Worm (Caenorhabditis elegans) whole organism, L4 larva: ENCODE measurements around the gene tsp-10.

Source experiments
- R02D3.7 ChIP-seq: fragments of 150-350 bp; sonication (generic microtip); optimal IDR thresholded peaks from 3 replicates; lab custom pipeline; 2014; ENCODE audit warnings: missing biosample characterization, missing genetic modification characterization
- Y105C5A.15 ChIP-seq: fragments of 200-800 bp; sonication (Bioruptor generic); IDR thresholded peaks from 2 replicates; pipeline ENCODE4 v1.3.6; 2022; ENCODE audit warnings: missing genetic modification characterization, missing compliant biosample characterization
- Y75B8A.6 ChIP-seq: fragments of 200-800 bp; sonication (Bioruptor generic); IDR thresholded peaks from 2 replicates; pipeline ENCODE4 v1.3.6; 2022; ENCODE audit warnings: missing genetic modification reagents, missing genetic modification characterization, missing compliant biosample characterization
- ZK337.2 ChIP-seq: fragments of 200-800 bp; sonication (Bioruptor generic); IDR thresholded peaks from 2 replicates; pipeline ENCODE4 v1.3.6; 2022; ENCODE audit warnings: missing genetic modification reagents, missing genetic modification characterization, missing compliant biosample characterization
- aly-2 ChIP-seq: sonication (generic microtip); optimal IDR thresholded peaks from 2 replicates; lab custom pipeline; 2018; ENCODE audit warnings: missing biosample characterization, missing genetic modification characterization
- arid-1 ChIP-seq: fragments of 200-800 bp; sonication (Bioruptor generic); conservative IDR thresholded peaks from 2 replicates; pipeline ENCODE4 v1.3.6; 2022; ENCODE audit warnings: missing genetic modification reagents, missing genetic modification characterization, missing compliant biosample characterization
- attf-4 ChIP-seq: sonication (generic microtip); optimal IDR thresholded peaks from 3 replicates; lab custom pipeline; 2017; ENCODE audit warnings: missing biosample characterization, missing genetic modification characterization
- ceh-44 ChIP-seq: fragments of 200-800 bp; sonication (Bioruptor generic); IDR thresholded peaks from 2 replicates; pipeline ENCODE4 v1.3.6; 2022; ENCODE audit warnings: missing genetic modification reagents, missing genetic modification characterization, missing compliant biosample characterization
- daf-16 ChIP-seq, 3 experiments: sonication (generic microtip); optimal IDR thresholded peaks; 2 replicates each; lab custom pipeline; 2016 to 2017; ENCODE audit warnings: missing genetic modification characterization in 3 of 3, missing genetic modification reagents in 3 of 3, mild to moderate bottlenecking in 2 of 3, missing compliant biosample characterization in 2 of 3, missing biosample characterization in 1 of 3, moderate library complexity in 1 of 3
- dmd-6 ChIP-seq: fragments of 200-800 bp; sonication (Bioruptor generic); IDR thresholded peaks from 2 replicates; pipeline ENCODE4 v1.3.6; 2022; ENCODE audit warnings: missing genetic modification reagents, missing genetic modification characterization, missing compliant biosample characterization
- dmd-8 ChIP-seq: fragments of 200-800 bp; sonication (Bioruptor generic); IDR thresholded peaks from 2 replicates; pipeline ENCODE4 v1.3.6; 2022; ENCODE audit warnings: missing genetic modification characterization, missing compliant biosample characterization
- dmd-9 ChIP-seq: fragments of 200-800 bp; sonication (Bioruptor generic); IDR thresholded peaks from 2 replicates; pipeline ENCODE4 v1.3.6; 2022; ENCODE audit warnings: missing genetic modification reagents, missing genetic modification characterization, missing compliant biosample characterization
- dve-1 ChIP-seq: sonication (generic microtip); optimal IDR thresholded peaks from 2 replicates; lab custom pipeline; 2017; ENCODE audit warnings: antibody characterized with exemption, mild to moderate bottlenecking, missing genetic modification characterization, missing compliant biosample characterization; ENCODE audit not compliant: insufficient read depth
- egl-27 ChIP-seq: sonication (generic microtip); optimal IDR thresholded peaks from 3 replicates; lab custom pipeline; 2017; ENCODE audit warnings: missing biosample characterization, missing genetic modification reagents, missing genetic modification characterization
- egl-43 ChIP-seq: fragments of 200-800 bp; sonication (Bioruptor generic); IDR thresholded peaks from 2 replicates; pipeline ENCODE4 v1.3.6; 2022; ENCODE audit warnings: missing genetic modification reagents, missing genetic modification characterization, missing compliant biosample characterization
- fkh-10 ChIP-seq: fragments of 150-350 bp; optimal IDR thresholded peaks from 2 replicates; lab custom pipeline; 2014; ENCODE audit warnings: missing biosample characterization, missing genetic modification reagents, missing genetic modification characterization
- hif-1 ChIP-seq, 2 experiments: sonication (generic microtip); optimal IDR thresholded peaks; 2 replicates each; lab custom pipeline; 2016 to 2017; ENCODE audit warnings: missing compliant biosample characterization in 2 of 2, missing genetic modification characterization in 2 of 2, missing genetic modification reagents in 2 of 2, missing genotype in 2 of 2, mild to moderate bottlenecking in 1 of 2
- hmg-1.1 ChIP-seq: fragments of 200-800 bp; sonication (Bioruptor generic); IDR thresholded peaks from 2 replicates; pipeline ENCODE4 v1.3.6; 2022; ENCODE audit warnings: missing genetic modification reagents, missing genetic modification characterization, missing compliant biosample characterization
- lin-29 ChIP-seq: fragments of 200-800 bp; sonication (Bioruptor generic); IDR thresholded peaks from 2 replicates; pipeline ENCODE4 v1.3.6; 2022; ENCODE audit warnings: missing genetic modification reagents, missing genetic modification characterization, missing compliant biosample characterization
- lin-39 ChIP-seq: fragments of 150-350 bp; optimal IDR thresholded peaks from 2 replicates; lab custom pipeline; 2014; ENCODE audit warnings: missing biosample characterization, missing genetic modification reagents, missing genetic modification characterization
- lsy-2 ChIP-seq, 2 experiments: fragments of 150-350 bp in 1 of 2; sonication (generic microtip) in 1 of 2; optimal IDR thresholded peaks; 2 replicates each; lab custom pipeline; 2014 to 2017; ENCODE audit warnings: missing biosample characterization in 2 of 2, missing genetic modification characterization in 2 of 2
- mes-2 ChIP-seq: sonication (generic microtip); optimal IDR thresholded peaks from 2 replicates; lab custom pipeline; 2016; ENCODE audit warnings: missing genotype, mild to moderate bottlenecking, missing genetic modification characterization, missing compliant biosample characterization; ENCODE audit not compliant: poor library complexity, severe bottlenecking
- mxl-3 ChIP-seq: fragments of 200-800 bp; sonication (Bioruptor generic); optimal IDR thresholded peaks from 2 replicates; lab custom pipeline; 2018; ENCODE audit warnings: mild to moderate bottlenecking, missing genetic modification characterization, missing compliant biosample characterization
- nhr-10 ChIP-seq: fragments of 150-350 bp; optimal IDR thresholded peaks from 2 replicates; lab custom pipeline; 2014; ENCODE audit warnings: missing biosample characterization, missing genetic modification characterization
- nhr-102 ChIP-seq: sonication (generic microtip); optimal IDR thresholded peaks from 2 replicates; lab custom pipeline; 2016; ENCODE audit warnings: mild to moderate bottlenecking, missing genetic modification characterization, moderate library complexity, missing compliant biosample characterization
- nhr-237 ChIP-seq: sonication (generic microtip); optimal IDR thresholded peaks from 2 replicates; lab custom pipeline; 2017; ENCODE audit warnings: missing biosample characterization, missing genetic modification characterization
- nhr-28 ChIP-seq: fragments of 150-350 bp; optimal IDR thresholded peaks from 2 replicates; lab custom pipeline; 2014; ENCODE audit warnings: missing biosample characterization, missing genetic modification characterization
- nhr-41 ChIP-seq: fragments of 200-800 bp; sonication (Bioruptor generic); IDR thresholded peaks from 2 replicates; pipeline ENCODE4 v1.3.6; 2022; ENCODE audit warnings: missing genetic modification reagents, missing genetic modification characterization, missing compliant biosample characterization
- nhr-42 ChIP-seq: fragments of 200-800 bp; sonication (Bioruptor generic); IDR thresholded peaks from 2 replicates; pipeline ENCODE4 v1.3.6; 2022; ENCODE audit warnings: missing genetic modification characterization, missing compliant biosample characterization
- nhr-48 ChIP-seq: sonication (generic microtip); optimal IDR thresholded peaks from 2 replicates; lab custom pipeline; 2016; ENCODE audit warnings: mild to moderate bottlenecking, missing genetic modification characterization, missing compliant biosample characterization
- pqm-1 ChIP-seq: sonication (generic microtip); optimal IDR thresholded peaks from 2 replicates; lab custom pipeline; 2017; ENCODE audit warnings: missing biosample characterization, missing genetic modification characterization
- sdz-12 ChIP-seq: fragments of 200-800 bp; sonication (Bioruptor generic); optimal IDR thresholded peaks from 2 replicates; lab custom pipeline; 2018; ENCODE audit warnings: mild to moderate bottlenecking, missing genetic modification characterization, missing compliant biosample characterization
- snpc-1.2 ChIP-seq: fragments of 200-800 bp; sonication (Bioruptor generic); IDR thresholded peaks from 2 replicates; pipeline ENCODE4 v1.3.6; 2022; ENCODE audit warnings: missing genetic modification reagents, missing genetic modification characterization, missing compliant biosample characterization
- spr-1 ChIP-seq: sonication (generic microtip); optimal IDR thresholded peaks from 2 replicates; lab custom pipeline; 2016; ENCODE audit warnings: mild to moderate bottlenecking, missing genetic modification characterization, missing compliant biosample characterization
- spr-3 ChIP-seq: fragments of 200-800 bp; sonication (Bioruptor generic); optimal IDR thresholded peaks from 2 replicates; lab custom pipeline; 2018; ENCODE audit warnings: mild to moderate bottlenecking, missing genetic modification characterization, missing compliant biosample characterization
- tra-1 ChIP-seq: fragments of 200-800 bp; sonication (Bioruptor generic); IDR thresholded peaks from 2 replicates; pipeline ENCODE4 v1.3.6; 2022; ENCODE audit warnings: missing genetic modification reagents, missing genetic modification characterization, missing compliant biosample characterization
- unc-130 ChIP-seq: sonication (generic microtip); optimal IDR thresholded peaks from 2 replicates; lab custom pipeline; 2016; ENCODE audit warnings: missing genetic modification reagents, missing genetic modification characterization, missing compliant biosample characterization
- unc-62 ChIP-seq, 3 experiments: fragments of 150-350 bp in 1 of 3; sonication (generic microtip); optimal IDR thresholded peaks in 2 of 3; peaks in 1 of 3; 1 replicate in 1 of 3; 2 replicates in 2 of 3; lab custom pipeline; 2014 to 2017; ENCODE audit warnings: missing biosample characterization in 3 of 3, missing genetic modification characterization in 3 of 3, missing genetic modification reagents in 3 of 3, missing genotype in 1 of 3
- zag-1 ChIP-seq: fragments of 150-350 bp; optimal IDR thresholded peaks from 2 replicates; lab custom pipeline; 2014; ENCODE audit warnings: missing biosample characterization, missing genetic modification characterization
- zfp-3 ChIP-seq: fragments of 200-800 bp; sonication (Bioruptor generic); conservative IDR thresholded peaks from 2 replicates; pipeline ENCODE4 v1.3.6; 2022; ENCODE audit warnings: missing genetic modification reagents, missing genetic modification characterization, missing compliant biosample characterization

Gene tsp-10

ce11 chrII:6721581-6721980 is 3.2 kb downstream of the tsp-10 start (continued):
- TF ChIP-seq dmd-9, result peak; percentile 59; the same call in 1 of the 2 replicates
- TF ChIP-seq dmd-6 (GFP tag; lab: Robert Waterston, UW), result peak; percentile 43
- TF ChIP-seq nhr-41 (GFP tag; lab: Robert Waterston, UW), result peak; percentile 63; the same call in 1 of the 2 replicates
- TF ChIP-seq zag-1 (tag; lab: Kevin White, UChicago), result no peak
- peak; percentile 27 for TF ChIP-seq mxl-3 (GFP tag; lab: Kevin White, UChicago)
- TF ChIP-seq spr-1, result peak; percentile 21
- TF ChIP-seq sdz-12 (GFP tag; lab: Kevin White, UChicago), result no peak
- TF ChIP-seq nhr-237 (tag; lab: Kevin White, UChicago), result no peak
- TF ChIP-seq attf-4 (tag; lab: Kevin White, UChicago), result no peak
- TF ChIP-seq ceh-44, result 0 out of 2 replicates have a peak, but pooled peaks have one; percentile 23
- no peak for TF ChIP-seq pqm-1 (tag; lab: Kevin White, UChicago)
- no peak for TF ChIP-seq nhr-10 (tag; lab: Kevin White, UChicago)
- TF ChIP-seq nhr-48 (tag; lab: Kevin White, UChicago), result no peak
- no peak for TF ChIP-seq lin-29 (GFP tag; lab: Robert Waterston, UW)
- 0 out of 2 replicates have a peak, but pooled peaks have one; percentile 71 for TF ChIP-seq dmd-8 (GFP tag; lab: Robert Waterston, UW)
- peak; percentile 32 for TF ChIP-seq nhr-28 (tag; lab: Kevin White, UChicago)
- peak; percentile 68 for TF ChIP-seq hmg-1.1
- TF ChIP-seq daf-16 (GFP tag; optimal IDR thresholded peaks at IDR 0.05; lab: Kevin White, UChicago), result no peak
- no peak for TF ChIP-seq daf-16 (tag; optimal IDR thresholded peaks at IDR 0.05; lab: Kevin White, UChicago)
- no peak for TF ChIP-seq lin-39 (tag; lab: Kevin White, UChicago)
- TF ChIP-seq egl-43 (GFP tag; lab: Robert Waterston, UW), result no peak
- TF ChIP-seq unc-130 (GFP tag; lab: Kevin White, UChicago), result peak; percentile 26
- TF ChIP-seq Y105C5A.15 (GFP tag; lab: Robert Waterston, UW), result no peak
- 0 out of 2 replicates have a peak, but pooled peaks have one; percentile 33 for TF ChIP-seq tra-1 (GFP tag; lab: Robert Waterston, UW)
- peak; percentile 63; the same call in 1 of the 2 replicates for TF ChIP-seq arid-1
- TF ChIP-seq R02D3.7, result no peak
- no peak for TF ChIP-seq zfp-3 (GFP tag; lab: Robert Waterston, UW)
- TF ChIP-seq nhr-102, result no peak
- TF ChIP-seq aly-2 (tag; lab: Kevin White, UChicago), result no peak
- TF ChIP-seq lsy-2 (tag; optimal IDR thresholded peaks at IDR 0.05; lab: Kevin White, UChicago), result peak in 1 of 2 experiments; percentile 3
- no peak for TF ChIP-seq snpc-1.2
- no peak for TF ChIP-seq Y75B8A.6 (GFP tag; lab: Robert Waterston, UW)
- peak; percentile 50 for TF ChIP-seq mes-2 (tag; lab: Kevin White, UChicago)
- no peak for TF ChIP-seq fkh-10 (GFP tag; lab: Kevin White, UChicago)
- 0 out of 2 replicates have a peak, but pooled peaks have one; percentile 18 for TF ChIP-seq nhr-42
- TF ChIP-seq spr-3 (GFP tag; lab: Kevin White, UChicago), result no peak
- TF ChIP-seq egl-27 (tag; lab: Kevin White, UChicago), result no peak
- peak; percentile 16 for TF ChIP-seq dve-1 (tag; lab: Kevin White, UChicago)
- peak in 1 of 2 experiments; percentile 4 for TF ChIP-seq hif-1 (tag; optimal IDR thresholded peaks at IDR 0.05; lab: Kevin White, UChicago)
- TF ChIP-seq ZK337.2, result no peak
- TF ChIP-seq, all 104 proteins: peak for 23

ce11 chrII:6726814-6727213 is 8.4 kb downstream of the tsp-10 start:
- TF ChIP-seq unc-62 (GFP tag; optimal IDR thresholded peaks at IDR 0.05 in 1 of 2; lab: Kevin White, UChicago), result peak in 1 of 2 experiments; percentile 69
- TF ChIP-seq unc-62 (tag; optimal IDR thresholded peaks at IDR 0.05; lab: Kevin White, UChicago), result no peak
- no peak for TF ChIP-seq dmd-6 (GFP tag; lab: Robert Waterston, UW)
- TF ChIP-seq zfp-3 (GFP tag; lab: Robert Waterston, UW), result no peak
- TF ChIP-seq, all 104 proteins: peak for 1
